Fruit fly (Drosophila melanogaster): ENCODE data around the gene Smyd4-2.

DNA sequence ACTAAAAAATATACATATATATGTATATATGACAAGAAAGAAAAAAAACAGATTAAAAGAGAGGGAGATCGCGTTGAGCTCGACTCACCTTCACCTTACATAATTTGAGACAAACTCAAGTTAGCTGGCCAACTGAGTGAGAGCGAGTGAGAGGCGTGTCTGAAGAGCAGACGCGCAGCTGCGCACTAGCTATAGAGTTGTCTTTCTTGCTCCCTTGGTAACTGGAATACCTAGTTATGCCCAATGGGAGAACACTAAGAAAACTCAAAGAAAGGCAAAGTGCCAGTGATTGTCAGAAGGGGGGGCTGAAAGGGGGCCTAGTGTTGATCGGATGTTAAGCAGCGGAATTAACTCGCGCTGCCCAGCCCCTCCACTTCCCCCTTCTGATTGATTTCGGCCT is 32.7 kb upstream of the Smyd4-2 start:
- no peak for TF ChIP-seq CG7101 (tag; optimal IDR thresholded peaks at IDR 0.05)
- TF ChIP-seq kay (GFP tag; ENCODE audit: borderline replicate concordance): no peak
- no peak for TF ChIP-seq CG7045 (GFP tag; optimal IDR thresholded peaks at IDR 0.05)
- TF ChIP-seq bab1 (GFP tag; optimal IDR thresholded peaks at IDR 0.05): no peak
- TF ChIP-seq CG12768 (GFP tag; optimal IDR thresholded peaks at IDR 0.05): no peak
- no peak for TF ChIP-seq Clk (GFP tag; optimal IDR thresholded peaks at IDR 0.05)
- no peak for TF ChIP-seq Hr96 (GFP tag; optimal IDR thresholded peaks at IDR 0.05)
- TF ChIP-seq tj (GFP tag; optimal IDR thresholded peaks at IDR 0.05): no peak
- TF ChIP-seq CG14711 (tag; optimal IDR thresholded peaks at IDR 0.05): no peak
- no peak for TF ChIP-seq ovo (GFP tag; optimal IDR thresholded peaks at IDR 0.05)
- TF ChIP-seq cnc (optimal IDR thresholded peaks at IDR 0.05): no peak
- TF ChIP-seq CG33017 (tag; optimal IDR thresholded peaks at IDR 0.05): no peak

All from whole organism, adult.